Worm (Caenorhabditis elegans): ENCODE results near the gene C18D11.6.

C18D11.6 gene

ce11 chrIII:11824580-11824979 is 14.2 kb downstream of the C18D11.6 start (continued):
- TF ChIP-seq F10B5.3 (tag; optimal IDR thresholded peaks at IDR 0.05) (no peak), php-3 (GFP tag; IDR thresholded peaks at IDR 0.05) (no peak), daf-16 (GFP tag; optimal IDR thresholded peaks at IDR 0.05) (no peak), daf-16 (tag; optimal IDR thresholded peaks at IDR 0.05) (peak; percentile 0), duxl-1 (tag; optimal IDR thresholded peaks at IDR 0.05; ENCODE audit: poor library complexity) (no peak), lin-1 (GFP tag; IDR thresholded peaks at IDR 0.05) (no peak), mes-2 (tag; optimal IDR thresholded peaks at IDR 0.05; ENCODE audit: poor library complexity, severe bottlenecking) (no peak), zip-2 (tag; optimal IDR thresholded peaks at IDR 0.05) (no peak), lin-38 (GFP tag; IDR thresholded peaks at IDR 0.05) (peak; percentile 10; the same call in 1 of the 2 replicates), nhr-76 (tag; optimal IDR thresholded peaks at IDR 0.05) (no peak), madf-5 (GFP tag; IDR thresholded peaks at IDR 0.05) (no peak), mep-1 (tag; optimal IDR thresholded peaks at IDR 0.05) (no peak), skn-1 (tag; optimal IDR thresholded peaks at IDR 0.05) (no peak), gei-8 (GFP tag; optimal IDR thresholded peaks at IDR 0.05) (no peak), unc-130 (GFP tag; optimal IDR thresholded peaks at IDR 0.05) (no peak), lin-13 (GFP tag; optimal IDR thresholded peaks at IDR 0.05) (no peak), nhr-102 (tag; optimal IDR thresholded peaks at IDR 0.05) (no peak), dmd-8 (GFP tag; IDR thresholded peaks at IDR 0.05) (no peak)

- TF ChIP-seq nhr-77 (tag; optimal IDR thresholded peaks at IDR 0.05): peak; percentile 36
- no peak for TF ChIP-seq php-3 (GFP tag; IDR thresholded peaks at IDR 0.05)
- 0 out of 2 replicates have a peak, but pooled peaks have one; percentile 42 for TF ChIP-seq arid-1 (GFP tag; conservative IDR thresholded peaks at IDR 0.05)
- TF ChIP-seq vab-7 (GFP tag; IDR thresholded peaks at IDR 0.05): peak; percentile 31; the same call in 1 of the 2 replicates
- no peak for TF ChIP-seq cey-2 (tag; optimal IDR thresholded peaks at IDR 0.05; ENCODE audit: borderline replicate concordance, insufficient read depth)
- peak; percentile 64 for TF ChIP-seq mep-1 (tag; optimal IDR thresholded peaks at IDR 0.05)
- peak; percentile 64 for TF ChIP-seq dpl-1 (GFP tag; optimal IDR thresholded peaks at IDR 0.05)
- no peak for TF ChIP-seq nhr-42 (GFP tag; IDR thresholded peaks at IDR 0.05)
- no peak for TF ChIP-seq unc-39 (tag; optimal IDR thresholded peaks at IDR 0.05)
- TF ChIP-seq hif-1 (tag; optimal IDR thresholded peaks at IDR 0.05): peak in 1 of 2 experiments; percentile 46
- TF ChIP-seq T26A8.4 (GFP tag; IDR thresholded peaks at IDR 0.05): no peak
- peak; percentile 91 for TF ChIP-seq mxl-3 (GFP tag; optimal IDR thresholded peaks at IDR 0.05)
- TF ChIP-seq ztf-11 (tag; optimal IDR thresholded peaks at IDR 0.05): no peak
- TF ChIP-seq nhr-41 (GFP tag; IDR thresholded peaks at IDR 0.05): no peak
- TF ChIP-seq hmg-1.1 (GFP tag; IDR thresholded peaks at IDR 0.05): peak; percentile 49
- peak; percentile 56 for TF ChIP-seq nhr-28 (tag; optimal IDR thresholded peaks at IDR 0.05)
- no peak for TF ChIP-seq nhr-25 (tag; optimal IDR thresholded peaks at IDR 0.05; ENCODE audit: borderline replicate concordance, insufficient read depth)
- peak; percentile 94 for TF ChIP-seq hlh-30 (tag; optimal IDR thresholded peaks at IDR 0.05; ENCODE audit: insufficient read depth)
- no peak for TF ChIP-seq tra-1 (GFP tag; IDR thresholded peaks at IDR 0.05)
- no peak for TF ChIP-seq spr-1 (tag; optimal IDR thresholded peaks at IDR 0.05)
- peak; percentile 93 for TF ChIP-seq aha-1 (tag)
- no peak for TF ChIP-seq fkh-10 (GFP tag; optimal IDR thresholded peaks at IDR 0.05)
- no peak for TF ChIP-seq zfp-3 (GFP tag; conservative IDR thresholded peaks at IDR 0.05)
- no peak for TF ChIP-seq mdt-29 (GFP tag; IDR thresholded peaks at IDR 0.05)
- TF ChIP-seq rbr-2 (tag; optimal IDR thresholded peaks at IDR 0.05): peak; percentile 69
- TF ChIP-seq dmd-6 (GFP tag; IDR thresholded peaks at IDR 0.05): peak; percentile 21; the same call in 1 of the 2 replicates
- TF ChIP-seq mes-2 (tag; optimal IDR thresholded peaks at IDR 0.05; ENCODE audit: poor library complexity, severe bottlenecking): peak; percentile 86
- TF ChIP-seq dve-1 (tag; optimal IDR thresholded peaks at IDR 0.05; ENCODE audit: insufficient read depth): peak; percentile 20
- TF ChIP-seq spr-3 (GFP tag; optimal IDR thresholded peaks at IDR 0.05): no peak
- TF ChIP-seq lin-13 (GFP tag; optimal IDR thresholded peaks at IDR 0.05): peak; percentile 76
- TF ChIP-seq nhr-6 (tag; optimal IDR thresholded peaks at IDR 0.05): peak; percentile 42
- TF ChIP-seq egl-27 (tag; optimal IDR thresholded peaks at IDR 0.05): no peak
- no peak for TF ChIP-seq Y75B8A.6 (GFP tag; IDR thresholded peaks at IDR 0.05)
- TF ChIP-seq daf-16 (GFP tag; optimal IDR thresholded peaks at IDR 0.05): no peak
- TF ChIP-seq daf-16 (tag; optimal IDR thresholded peaks at IDR 0.05): peak; percentile 17
- TF ChIP-seq mxl-2 (GFP tag; conservative IDR thresholded peaks at IDR 0.05): no peak
- TF ChIP-seq hlh-11 (tag; optimal IDR thresholded peaks at IDR 0.05): peak; percentile 67
- TF ChIP-seq nhr-76 (tag; optimal IDR thresholded peaks at IDR 0.05): no peak
Observed at ce11 chrIII:11825654-11826053, 15.3 kb downstream of the C18D11.6 start.

All from whole organism, L4 larva.